Worm (Caenorhabditis elegans) whole organism, L4 larva: ENCODE measurements around the gene F26F12.4.
A peak's percentile ranks its signal among the peaks of the same experiment; 100 is the strongest.

ENCODE experiments used
- D1046.2 ChIP-seq: fragments of 200-800 bp; sonication (Bioruptor generic); IDR thresholded peaks from 2 replicates; pipeline ENCODE4 v1.3.6; 2022; ENCODE audit warnings: missing genetic modification characterization, missing compliant biosample characterization
- F37D6.2 ChIP-seq: sonication (generic microtip); optimal IDR thresholded peaks from 2 replicates; lab custom pipeline; 2016; ENCODE audit warnings: mild to moderate bottlenecking, missing genetic modification characterization, missing compliant biosample characterization
- T20F7.1 ChIP-seq: fragments of 200-800 bp; sonication (Bioruptor generic); optimal IDR thresholded peaks from 2 replicates; lab custom pipeline; 2018; ENCODE audit warnings: mild to moderate bottlenecking, missing genetic modification characterization, missing compliant biosample characterization
- T26A8.4 ChIP-seq: fragments of 200-800 bp; sonication (Bioruptor generic); IDR thresholded peaks from 2 replicates; pipeline ENCODE4 v1.3.6; 2022; ENCODE audit warnings: missing genetic modification characterization, missing compliant biosample characterization
- Y105C5A.15 ChIP-seq: fragments of 200-800 bp; sonication (Bioruptor generic); IDR thresholded peaks from 2 replicates; pipeline ENCODE4 v1.3.6; 2022; ENCODE audit warnings: missing genetic modification characterization, missing compliant biosample characterization
- Y75B8A.6 ChIP-seq: fragments of 200-800 bp; sonication (Bioruptor generic); IDR thresholded peaks from 2 replicates; pipeline ENCODE4 v1.3.6; 2022; ENCODE audit warnings: missing genetic modification reagents, missing genetic modification characterization, missing compliant biosample characterization
- ZK337.2 ChIP-seq: fragments of 200-800 bp; sonication (Bioruptor generic); IDR thresholded peaks from 2 replicates; pipeline ENCODE4 v1.3.6; 2022; ENCODE audit warnings: missing genetic modification reagents, missing genetic modification characterization, missing compliant biosample characterization
- aly-2 ChIP-seq: sonication (generic microtip); optimal IDR thresholded peaks from 2 replicates; lab custom pipeline; 2018; ENCODE audit warnings: missing biosample characterization, missing genetic modification characterization
- ceh-20 ChIP-seq: fragments of 200-800 bp; sonication (Bioruptor generic); IDR thresholded peaks from 2 replicates; pipeline ENCODE4 v1.3.6; 2022; ENCODE audit warnings: missing genetic modification reagents, missing genetic modification characterization, missing compliant biosample characterization
- ceh-62 ChIP-seq: sonication (generic microtip); optimal IDR thresholded peaks from 2 replicates; lab custom pipeline; 2017; ENCODE audit warnings: missing biosample characterization, missing genetic modification characterization
- daf-16 ChIP-seq, 3 experiments: sonication (generic microtip); optimal IDR thresholded peaks; 2 replicates each; lab custom pipeline; 2016 to 2017; ENCODE audit warnings: missing genetic modification characterization in 3 of 3, missing genetic modification reagents in 3 of 3, mild to moderate bottlenecking in 2 of 3, missing compliant biosample characterization in 2 of 3, missing biosample characterization in 1 of 3, moderate library complexity in 1 of 3
- dmd-6 ChIP-seq: fragments of 200-800 bp; sonication (Bioruptor generic); IDR thresholded peaks from 2 replicates; pipeline ENCODE4 v1.3.6; 2022; ENCODE audit warnings: missing genetic modification reagents, missing genetic modification characterization, missing compliant biosample characterization
- dmd-9 ChIP-seq: fragments of 200-800 bp; sonication (Bioruptor generic); IDR thresholded peaks from 2 replicates; pipeline ENCODE4 v1.3.6; 2022; ENCODE audit warnings: missing genetic modification reagents, missing genetic modification characterization, missing compliant biosample characterization
- duxl-1 ChIP-seq: sonication (generic microtip); optimal IDR thresholded peaks from 2 replicates; lab custom pipeline; 2016; ENCODE audit warnings: mild to moderate bottlenecking, missing genetic modification characterization, moderate library complexity, missing compliant biosample characterization; ENCODE audit not compliant: poor library complexity
- dve-1 ChIP-seq: sonication (generic microtip); optimal IDR thresholded peaks from 2 replicates; lab custom pipeline; 2017; ENCODE audit warnings: antibody characterized with exemption, mild to moderate bottlenecking, missing genetic modification characterization, missing compliant biosample characterization; ENCODE audit not compliant: insufficient read depth
- egl-43 ChIP-seq: fragments of 200-800 bp; sonication (Bioruptor generic); IDR thresholded peaks from 2 replicates; pipeline ENCODE4 v1.3.6; 2022; ENCODE audit warnings: missing genetic modification reagents, missing genetic modification characterization, missing compliant biosample characterization
- fkh-10 ChIP-seq: fragments of 150-350 bp; optimal IDR thresholded peaks from 2 replicates; lab custom pipeline; 2014; ENCODE audit warnings: missing biosample characterization, missing genetic modification reagents, missing genetic modification characterization
- fos-1 ChIP-seq: fragments of 150-350 bp; optimal IDR thresholded peaks from 2 replicates; lab custom pipeline; 2014; ENCODE audit warnings: missing biosample characterization, missing genetic modification characterization
- hlh-30 ChIP-seq: sonication (generic microtip); optimal IDR thresholded peaks from 2 replicates; lab custom pipeline; 2017; ENCODE audit warnings: antibody characterized with exemption, mild to moderate bottlenecking, missing genetic modification characterization, missing compliant biosample characterization; ENCODE audit not compliant: insufficient read depth
- hmg-1.1 ChIP-seq: fragments of 200-800 bp; sonication (Bioruptor generic); IDR thresholded peaks from 2 replicates; pipeline ENCODE4 v1.3.6; 2022; ENCODE audit warnings: missing genetic modification reagents, missing genetic modification characterization, missing compliant biosample characterization
- lin-29 ChIP-seq: fragments of 200-800 bp; sonication (Bioruptor generic); IDR thresholded peaks from 2 replicates; pipeline ENCODE4 v1.3.6; 2022; ENCODE audit warnings: missing genetic modification reagents, missing genetic modification characterization, missing compliant biosample characterization
- lin-38 ChIP-seq: fragments of 200-800 bp; sonication (Bioruptor generic); IDR thresholded peaks from 2 replicates; pipeline ENCODE4 v1.3.6; 2022; ENCODE audit warnings: missing genetic modification reagents, missing genetic modification characterization, missing compliant biosample characterization
- lir-3 ChIP-seq: sonication (generic microtip); optimal IDR thresholded peaks from 2 replicates; lab custom pipeline; 2016; ENCODE audit warnings: mild to moderate bottlenecking, missing genetic modification characterization, missing compliant biosample characterization
- mdl-1 ChIP-seq, 2 experiments: fragments of 150-350 bp in 1 of 2; sonication (generic microtip) in 1 of 2; optimal IDR thresholded peaks; 2 replicates each; lab custom pipeline; 2014 to 2017; ENCODE audit warnings: missing biosample characterization in 2 of 2, missing genetic modification characterization in 2 of 2
- mes-2 ChIP-seq: sonication (generic microtip); optimal IDR thresholded peaks from 2 replicates; lab custom pipeline; 2016; ENCODE audit warnings: missing genotype, mild to moderate bottlenecking, missing genetic modification characterization, missing compliant biosample characterization; ENCODE audit not compliant: poor library complexity, severe bottlenecking
- nhr-10 ChIP-seq: fragments of 150-350 bp; optimal IDR thresholded peaks from 2 replicates; lab custom pipeline; 2014; ENCODE audit warnings: missing biosample characterization, missing genetic modification characterization
- nhr-11 ChIP-seq: fragments of 150-350 bp; optimal IDR thresholded peaks from 2 replicates; lab custom pipeline; 2014; ENCODE audit warnings: missing biosample characterization, missing genetic modification characterization
- nhr-28 ChIP-seq: fragments of 150-350 bp; optimal IDR thresholded peaks from 2 replicates; lab custom pipeline; 2014; ENCODE audit warnings: missing biosample characterization, missing genetic modification characterization
- nhr-42 ChIP-seq: fragments of 200-800 bp; sonication (Bioruptor generic); IDR thresholded peaks from 2 replicates; pipeline ENCODE4 v1.3.6; 2022; ENCODE audit warnings: missing genetic modification characterization, missing compliant biosample characterization
- nhr-48 ChIP-seq: sonication (generic microtip); optimal IDR thresholded peaks from 2 replicates; lab custom pipeline; 2016; ENCODE audit warnings: mild to moderate bottlenecking, missing genetic modification characterization, missing compliant biosample characterization
- nhr-6 ChIP-seq: fragments of 150-350 bp; optimal IDR thresholded peaks from 2 replicates; lab custom pipeline; 2014; ENCODE audit warnings: missing biosample characterization, missing genetic modification characterization
- nhr-77 ChIP-seq: fragments of 150-350 bp; optimal IDR thresholded peaks from 2 replicates; lab custom pipeline; 2014; ENCODE audit warnings: missing biosample characterization, missing genetic modification characterization
- pha-4 ChIP-seq, 2 experiments: fragments of 150-350 bp in 1 of 2; fragments of 200-800 bp in 1 of 2; sonication (Bioruptor generic) in 1 of 2; IDR thresholded peaks in 1 of 2; optimal IDR thresholded peaks in 1 of 2; 2 replicates each; pipeline versions ENCODE4 v1.3.6 to Lab custom; 2014 to 2022; ENCODE audit warnings: missing genetic modification characterization in 2 of 2, missing genetic modification reagents in 2 of 2, missing biosample characterization in 1 of 2, missing compliant biosample characterization in 1 of 2
- set-16 ChIP-seq: fragments of 200-800 bp; sonication (Bioruptor generic); IDR thresholded peaks from 2 replicates; pipeline ENCODE4 v1.3.6; 2022; ENCODE audit warnings: missing genetic modification reagents, missing genetic modification characterization, missing compliant biosample characterization
- skn-1 ChIP-seq: fragments of 150-350 bp; optimal IDR thresholded peaks from 2 replicates; lab custom pipeline; 2014; ENCODE audit warnings: missing biosample characterization, missing genetic modification characterization
- snpc-1.2 ChIP-seq: fragments of 200-800 bp; sonication (Bioruptor generic); IDR thresholded peaks from 2 replicates; pipeline ENCODE4 v1.3.6; 2022; ENCODE audit warnings: missing genetic modification reagents, missing genetic modification characterization, missing compliant biosample characterization
- unc-62 ChIP-seq, 3 experiments: fragments of 150-350 bp in 1 of 3; sonication (generic microtip); optimal IDR thresholded peaks in 2 of 3; peaks in 1 of 3; 1 replicate in 1 of 3; 2 replicates in 2 of 3; lab custom pipeline; 2014 to 2017; ENCODE audit warnings: missing biosample characterization in 3 of 3, missing genetic modification characterization in 3 of 3, missing genetic modification reagents in 3 of 3, missing genotype in 1 of 3
- vab-7 ChIP-seq: fragments of 200-800 bp; sonication (Bioruptor generic); IDR thresholded peaks from 2 replicates; pipeline ENCODE4 v1.3.6; 2022; ENCODE audit warnings: missing genetic modification reagents, missing genetic modification characterization, missing compliant biosample characterization
- zag-1 ChIP-seq: fragments of 150-350 bp; optimal IDR thresholded peaks from 2 replicates; lab custom pipeline; 2014; ENCODE audit warnings: missing biosample characterization, missing genetic modification characterization
- zfp-3 ChIP-seq: fragments of 200-800 bp; sonication (Bioruptor generic); conservative IDR thresholded peaks from 2 replicates; pipeline ENCODE4 v1.3.6; 2022; ENCODE audit warnings: missing genetic modification reagents, missing genetic modification characterization, missing compliant biosample characterization
- zip-2 ChIP-seq: fragments of 150-350 bp; optimal IDR thresholded peaks from 2 replicates; lab custom pipeline; 2014; ENCODE audit warnings: missing biosample characterization, missing genetic modification characterization

Gene F26F12.4

DNA sequence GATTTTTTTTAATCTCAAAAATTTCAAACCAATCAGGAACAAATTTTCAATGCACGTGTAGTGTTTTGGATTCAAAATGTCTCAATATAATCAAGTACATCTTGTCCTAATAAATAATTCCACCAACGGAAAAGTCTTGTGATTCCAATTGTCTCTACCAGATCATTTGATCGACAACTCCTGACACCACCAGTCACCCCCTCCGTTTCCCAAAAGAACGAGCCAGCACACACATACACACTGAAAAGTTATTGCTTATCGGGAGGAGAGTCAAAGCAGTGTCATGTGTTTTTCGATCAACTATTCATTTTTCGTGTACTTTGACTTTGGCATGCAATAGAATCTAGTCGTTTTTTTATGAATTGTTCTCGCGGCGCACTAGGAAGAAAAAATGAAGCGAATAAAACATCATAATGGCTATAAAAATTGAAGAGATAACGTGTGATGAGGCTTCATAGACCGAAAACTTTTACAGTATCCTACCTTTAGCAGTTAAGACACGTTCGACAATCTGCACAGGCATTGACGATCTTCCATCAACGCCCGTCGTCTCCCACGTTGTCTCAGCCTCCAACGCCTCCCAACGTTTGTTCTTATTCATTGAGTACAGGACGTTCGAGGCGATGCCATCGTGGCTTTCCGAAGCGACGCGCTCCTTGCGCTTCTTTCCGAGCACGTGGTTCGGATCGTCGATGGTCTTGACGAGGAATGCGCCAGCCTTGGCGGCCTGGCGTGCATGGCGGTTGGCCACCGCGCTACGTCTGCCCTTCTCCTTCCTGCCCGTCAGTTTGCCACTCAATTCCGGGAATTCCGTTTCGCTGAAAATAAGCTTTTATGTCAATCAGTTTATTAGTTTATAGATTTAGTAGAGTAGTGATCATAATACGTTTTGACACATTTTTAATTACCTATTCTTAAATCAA is 25.5 kb downstream of the F26F12.4 start (continued):
- TF ChIP-seq hmg-1.1 (GFP tag; lab: Robert Waterston, UW) (no peak), skn-1 (tag; lab: Kevin White, UChicago) (no peak), F37D6.2 (tag; lab: Kevin White, UChicago) (no peak), daf-16 (GFP tag; optimal IDR thresholded peaks at IDR 0.05; lab: Kevin White, UChicago) (no peak), daf-16 (tag; optimal IDR thresholded peaks at IDR 0.05; lab: Kevin White, UChicago) (peak; percentile 72), nhr-11 (tag; lab: Kevin White, UChicago) (peak; percentile 78), mes-2 (tag; lab: Kevin White, UChicago) (peak; percentile 11), nhr-77 (tag; lab: Kevin White, UChicago) (peak; percentile 87), egl-43 (GFP tag; lab: Robert Waterston, UW) (peak; percentile 59; the same call in 1 of the 2 replicates), hlh-30 (tag; lab: Kevin White, UChicago) (peak; percentile 97), fos-1 (no peak), D1046.2 (GFP tag; lab: Robert Waterston, UW) (0 out of 2 replicates have a peak, but pooled peaks have one; percentile 55), vab-7 (GFP tag; lab: Robert Waterston, UW) (peak; percentile 21; the same call in 1 of the 2 replicates), zip-2 (tag; lab: Kevin White, UChicago) (no peak), T20F7.1 (peak; percentile 62), nhr-42 (GFP tag; lab: Robert Waterston, UW) (0 out of 2 replicates have a peak, but pooled peaks have one; percentile 30), ceh-20 (GFP tag; lab: Robert Waterston, UW) (0 out of 2 replicates have a peak, but pooled peaks have one; percentile 42), dmd-9 (GFP tag; lab: Robert Waterston, UW) (no peak), duxl-1 (tag; lab: Kevin White, UChicago) (no peak), T26A8.4 (GFP tag; lab: Robert Waterston, UW) (peak; percentile 10; the same call in 1 of the 2 replicates), ZK337.2 (GFP tag; lab: Robert Waterston, UW) (no peak), dve-1 (tag; lab: Kevin White, UChicago) (peak; percentile 93), snpc-1.2 (no peak; the same call in 1 of the 2 replicates), fkh-10 (GFP tag; lab: Kevin White, UChicago) (no peak), unc-62 (GFP tag; optimal IDR thresholded peaks at IDR 0.05 in 1 of 2; lab: Kevin White, UChicago) (peak in 1 of 2 experiments; percentile 95), unc-62 (tag; optimal IDR thresholded peaks at IDR 0.05; lab: Kevin White, UChicago) (no peak), ceh-62 (tag; lab: Kevin White, UChicago) (no peak), dmd-6 (GFP tag; lab: Robert Waterston, UW) (peak; percentile 78), nhr-48 (tag; lab: Kevin White, UChicago) (peak; percentile 42), mdl-1 (tag; optimal IDR thresholded peaks at IDR 0.05; lab: Kevin White, UChicago) (peak; percentile 34 to 74), lin-38 (peak; percentile 4; the same call in 1 of the 2 replicates), nhr-28 (peak; percentile 91), set-16 (GFP tag; lab: Robert Waterston, UW) (peak; percentile 95), zfp-3 (GFP tag; lab: Robert Waterston, UW) (0 out of 2 replicates have a peak, but pooled peaks have one; percentile 9), Y105C5A.15 (GFP tag; lab: Robert Waterston, UW) (no peak), pha-4 (GFP tag; IDR thresholded peaks at IDR 0.05; lab: Robert Waterston, UW) (peak; percentile 56), pha-4 (tag; optimal IDR thresholded peaks at IDR 0.05; lab: Kevin White, UChicago) (peak; percentile 62), nhr-6 (peak; percentile 5), aly-2 (tag; lab: Kevin White, UChicago) (no peak), Y75B8A.6 (GFP tag; lab: Robert Waterston, UW) (no peak), lin-29 (GFP tag; lab: Robert Waterston, UW) (peak; percentile 53; the same call in 1 of the 2 replicates), zag-1 (tag; lab: Kevin White, UChicago) (no peak), lir-3 (no peak), nhr-10 (tag; lab: Kevin White, UChicago) (no peak)
